Worm (Caenorhabditis elegans): Measurements from ENCODE around the gene fbxa-202.

ce11 chrV:6316632-6317031 lies 10.4 kb upstream of the fbxa-202 start, which contains the start of gene cest-24:
- no peak for TF ChIP-seq fkh-10 (GFP tag; optimal IDR thresholded peaks at IDR 0.05)
- TF ChIP-seq ztf-11 (tag; optimal IDR thresholded peaks at IDR 0.05) = no peak
- TF ChIP-seq nhr-90 (tag; optimal IDR thresholded peaks at IDR 0.05; ENCODE audit: poor library complexity) = no peak
- no peak for TF ChIP-seq zip-4 (GFP tag; optimal IDR thresholded peaks at IDR 0.05)
- no peak for TF ChIP-seq ama-1 (optimal IDR thresholded peaks at IDR 0.05)
- TF ChIP-seq ces-1 (GFP tag; optimal IDR thresholded peaks at IDR 0.05) = no peak
- no peak for TF ChIP-seq efl-1 (optimal IDR thresholded peaks at IDR 0.05)
- no peak for TF ChIP-seq efl-1 (GFP tag; optimal IDR thresholded peaks at IDR 0.05 in 1 of 2)
- TF ChIP-seq nhr-12 (tag; optimal IDR thresholded peaks at IDR 0.05) = no peak
- TF ChIP-seq snpc-4 (tag; optimal IDR thresholded peaks at IDR 0.05) = no peak
- no peak for TF ChIP-seq pqm-1 (tag; optimal IDR thresholded peaks at IDR 0.05)
- TF ChIP-seq rnt-1 (tag; optimal IDR thresholded peaks at IDR 0.05) = no peak
- TF ChIP-seq blmp-1 (tag; optimal IDR thresholded peaks at IDR 0.05) = no peak
- TF ChIP-seq jun-1 (tag; optimal IDR thresholded peaks at IDR 0.05) = no peak
- no peak for TF ChIP-seq nhr-11 (tag; optimal IDR thresholded peaks at IDR 0.05)

Measured in whole organism, L1 larva.